Fruit fly (Drosophila melanogaster) S2 (cell line): Measurements from ENCODE around the gene CG10340.

Source experiments
- CG8478 ChIP-seq: fragments of >200 bp; optimal IDR thresholded peaks from 2 replicates; lab custom pipeline; 2018
- CTCF ChIP-seq, 2 experiments: fragments of >200 bp; optimal IDR thresholded peaks; 2 replicates each; lab custom pipeline; 2018

DNA sequence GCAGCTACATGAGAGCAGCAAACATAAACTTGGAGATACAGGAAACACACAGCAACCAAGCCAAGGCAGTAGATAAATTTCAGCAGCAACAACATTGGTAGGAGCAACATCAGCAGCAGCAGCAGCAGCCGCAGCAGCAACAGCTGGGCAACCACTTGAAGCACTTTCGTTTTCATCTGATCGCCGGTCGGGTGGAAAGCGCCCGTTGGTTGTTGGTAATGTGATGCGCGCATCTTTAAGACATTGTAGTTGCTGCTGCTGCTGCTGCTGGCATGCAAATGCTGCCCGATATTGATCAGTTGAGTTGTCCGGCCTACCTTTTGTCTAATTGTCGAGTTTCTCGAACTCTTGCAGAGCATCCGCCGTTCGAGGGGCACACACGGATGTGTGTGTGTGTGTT lies 22.8 kb downstream of the CG10340 start:
- TF ChIP-seq CTCF (optimal IDR thresholded peaks at IDR 0.05; lab: Kevin White, UChicago) (no peak), CG8478 (lab: Kevin White, UChicago) (no peak)
